Fruit fly (Drosophila melanogaster): ENCODE results near the gene RpL35.

DNA sequence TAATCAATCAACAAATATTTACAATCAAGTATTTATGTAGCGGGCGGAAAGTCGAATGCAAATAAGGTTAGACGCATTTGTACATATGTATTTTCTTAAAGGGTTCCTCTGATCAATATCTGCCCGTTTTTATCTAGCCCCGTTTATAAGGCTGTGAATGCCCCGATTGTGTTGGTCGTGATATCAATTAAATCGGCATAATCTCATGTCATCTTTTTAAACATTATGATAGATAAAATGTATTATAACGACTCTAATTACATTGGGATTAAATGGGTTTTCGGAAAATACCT is 5.9 kb downstream of the RpL35 start:
- TF ChIP-seq usp (GFP tag; optimal IDR thresholded peaks at IDR 0.05) (no peak), psq (optimal IDR thresholded peaks at IDR 0.05) (no peak), CG8478 (optimal IDR thresholded peaks at IDR 0.05) (no peak)
